Worm (Caenorhabditis elegans): ENCODE measurements around the gene mrps-22.

DNA sequence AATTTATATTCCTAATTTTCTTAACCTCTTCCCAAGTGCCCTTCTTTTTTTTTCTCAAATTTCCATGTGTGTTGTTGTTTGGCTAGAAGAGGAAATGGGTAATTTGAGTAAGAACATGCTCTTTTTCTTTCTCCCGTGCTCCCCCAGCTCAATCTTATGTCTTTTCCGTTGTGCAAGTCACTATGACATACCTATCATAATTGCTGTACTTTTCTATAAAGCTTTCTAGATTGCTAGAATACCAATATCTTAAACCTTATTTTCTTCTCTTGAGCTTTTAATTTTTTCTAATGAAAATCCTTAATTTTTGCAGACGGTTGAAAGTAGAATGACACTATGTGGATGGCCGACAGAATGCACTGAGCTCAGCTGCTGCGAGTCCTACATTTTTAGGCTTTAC, 12.1 kb upstream of the mrps-22 start, which contains the start of gene txt-13:
- no peak for TF ChIP-seq nhr-48 (tag; optimal IDR thresholded peaks at IDR 0.05)
- TF ChIP-seq mdl-1 (tag; optimal IDR thresholded peaks at IDR 0.05): no peak
- no peak for TF ChIP-seq unc-62 (GFP tag; optimal IDR thresholded peaks at IDR 0.05 in 1 of 2)
- TF ChIP-seq unc-62 (tag; optimal IDR thresholded peaks at IDR 0.05): no peak
- TF ChIP-seq Y105C5A.15 (GFP tag; IDR thresholded peaks at IDR 0.05): no peak

Data from whole organism, L4 larva.